ENCODE assay signal across 1 fruit fly cellular context in the genomic region with DNA sequence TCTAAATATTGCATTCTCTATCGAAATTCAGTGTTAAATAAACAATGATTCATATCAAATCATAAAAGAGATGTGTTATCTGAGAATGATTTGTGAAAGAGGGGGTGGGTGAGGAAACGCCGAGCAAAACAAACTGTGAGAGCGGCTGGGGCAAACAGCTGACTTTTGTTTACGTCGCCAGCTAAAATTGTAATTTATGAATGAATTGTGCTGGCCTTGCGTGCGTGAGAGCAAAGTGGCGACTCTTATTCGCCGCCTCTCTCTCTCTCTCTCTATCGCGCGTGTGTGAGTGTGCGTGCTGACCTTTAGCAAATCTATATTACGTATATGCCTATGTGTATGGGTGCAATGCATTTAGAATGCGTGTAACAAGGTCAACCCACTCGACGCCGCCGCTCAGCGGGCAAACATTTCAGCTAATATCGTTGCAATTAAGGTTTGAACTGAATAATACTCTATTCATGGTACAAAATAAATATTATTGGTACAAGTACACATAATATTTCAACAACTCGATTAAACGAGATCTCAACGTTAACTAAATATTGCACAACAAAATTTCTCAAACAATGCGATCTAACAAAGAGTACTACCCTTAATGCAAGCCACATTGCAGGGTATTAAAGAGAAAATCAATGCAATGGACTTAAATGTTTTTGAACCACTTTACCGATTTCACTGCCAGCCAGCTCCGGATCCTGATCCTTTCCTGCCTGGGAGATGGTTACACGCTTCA.
TF ChIP-seq lines count a peak whose summit lies in the region.

No protein-coding gene starts in this region.

TF ChIP-seq in whole organism, embryonic, 481 proteins besides CTCF, POLR2A, EP300 and RAD21 (continued from another document and continues in another):
- TF ChIP-seq CG43689 (GFP tag; IDR thresholded peaks at IDR 0.05; lab: Robert Waterston, UW): no peak
- peak in 1 of 2 experiments; percentile 41 for TF ChIP-seq Eip74EF (GFP tag; optimal IDR thresholded peaks at IDR 0.05; lab: Kevin White, UChicago)
- no peak for TF ChIP-seq B-H1 (GFP tag; IDR thresholded peaks at IDR 0.05; lab: Robert Waterston, UW)
- peak; percentile 28 for TF ChIP-seq lilli (GFP tag; optimal IDR thresholded peaks at IDR 0.05; lab: Kevin White, UChicago)
- peak; percentile 30; the same call in 1 of the 3 replicates for TF ChIP-seq ase (GFP tag; IDR thresholded peaks at IDR 0.05; lab: Robert Waterston, UW)
- no peak for TF ChIP-seq vfl (GFP tag; optimal IDR thresholded peaks at IDR 0.05; lab: Kevin White, UChicago)
- TF ChIP-seq chif (GFP tag; optimal IDR thresholded peaks at IDR 0.05; lab: Kevin White, UChicago): peak in 1 of 2 experiments; percentile 21
- no peak for TF ChIP-seq gro (GFP tag; optimal IDR thresholded peaks at IDR 0.05; lab: Kevin White, UChicago)
- TF ChIP-seq CG4424 (GFP tag; optimal IDR thresholded peaks at IDR 0.05; lab: Kevin White, UChicago): no peak
- TF ChIP-seq ems (GFP tag; optimal IDR thresholded peaks at IDR 0.05; lab: Kevin White, UChicago): no peak
- no peak for TF ChIP-seq CG12104 (GFP tag; optimal IDR thresholded peaks at IDR 0.05; lab: Kevin White, UChicago)
- TF ChIP-seq CG2678 (tag; optimal IDR thresholded peaks at IDR 0.05; lab: Kevin White, UChicago): no peak
- no peak for TF ChIP-seq sens-2 (GFP tag; IDR thresholded peaks at IDR 0.05; lab: Robert Waterston, UW)
- TF ChIP-seq Mes4 (GFP tag; optimal IDR thresholded peaks at IDR 0.05; lab: Kevin White, UChicago): peak; percentile 2
- TF ChIP-seq CG4707 (GFP tag; optimal IDR thresholded peaks at IDR 0.05; lab: Kevin White, UChicago): no peak
- no peak for TF ChIP-seq Hmx (GFP tag; optimal IDR thresholded peaks at IDR 0.05; lab: Kevin White, UChicago)
- TF ChIP-seq Atf6 (GFP tag; IDR thresholded peaks at IDR 0.05; lab: Robert Waterston, UW): 0 out of 2 replicates have a peak, but pooled peaks have one; percentile 18
- TF ChIP-seq mirr (GFP tag; optimal IDR thresholded peaks at IDR 0.05; lab: Kevin White, UChicago): no peak
- TF ChIP-seq ind (GFP tag; optimal IDR thresholded peaks at IDR 0.05; lab: Kevin White, UChicago): no peak
- no peak for TF ChIP-seq CG4820 (GFP tag; optimal IDR thresholded peaks at IDR 0.05; lab: Kevin White, UChicago)
- TF ChIP-seq pzg (GFP tag; optimal IDR thresholded peaks at IDR 0.05; lab: Kevin White, UChicago): no peak
- TF ChIP-seq CG9215 (GFP tag; IDR thresholded peaks at IDR 0.05; lab: Robert Waterston, UW): no peak
- TF ChIP-seq sima (GFP tag; optimal IDR thresholded peaks at IDR 0.05; lab: Kevin White, UChicago): no peak
- no peak for TF ChIP-seq PHDP (tag; optimal IDR thresholded peaks at IDR 0.05; lab: Kevin White, UChicago)
- no peak for TF ChIP-seq zen (tag; optimal IDR thresholded peaks at IDR 0.05; lab: Kevin White, UChicago)
- TF ChIP-seq tgo (GFP tag; IDR thresholded peaks at IDR 0.05; lab: Robert Waterston, UW): no peak; the same call in 2 of the 3 replicates
- no peak for TF ChIP-seq shn (GFP tag; optimal IDR thresholded peaks at IDR 0.05; lab: Kevin White, UChicago)
- no peak for TF ChIP-seq Dad (GFP tag; optimal IDR thresholded peaks at IDR 0.05; lab: Kevin White, UChicago)
- TF ChIP-seq Vsx1 (GFP tag; optimal IDR thresholded peaks at IDR 0.05; lab: Kevin White, UChicago): no peak
- TF ChIP-seq tin (GFP tag; optimal IDR thresholded peaks at IDR 0.05; lab: Kevin White, UChicago): no peak
- TF ChIP-seq pho (GFP tag; optimal IDR thresholded peaks at IDR 0.05; lab: Kevin White, UChicago): no peak
- TF ChIP-seq CG12659 (GFP tag; optimal IDR thresholded peaks at IDR 0.05; lab: Kevin White, UChicago): no peak
- peak; percentile 49; the same call in 2 of the 3 replicates for TF ChIP-seq row (GFP tag; IDR thresholded peaks at IDR 0.05; lab: Robert Waterston, UW)
- TF ChIP-seq pros (GFP tag; optimal IDR thresholded peaks at IDR 0.05; lab: Kevin White, UChicago): no peak
- peak; percentile 40 for TF ChIP-seq ATbp (GFP tag; optimal IDR thresholded peaks at IDR 0.05; lab: Kevin White, UChicago)
- TF ChIP-seq CG16779 (GFP tag; IDR thresholded peaks at IDR 0.05; lab: Robert Waterston, UW): no peak
- peak in 1 of 2 experiments; percentile 34 for TF ChIP-seq dpn (GFP tag; optimal IDR thresholded peaks at IDR 0.05; lab: Kevin White, UChicago)
- no peak for TF ChIP-seq CG10565 (GFP tag; optimal IDR thresholded peaks at IDR 0.05; lab: Kevin White, UChicago)
- peak; percentile 65 for TF ChIP-seq gcm (GFP tag; optimal IDR thresholded peaks at IDR 0.05; lab: Kevin White, UChicago)
- no peak for TF ChIP-seq NC2α (GFP tag; optimal IDR thresholded peaks at IDR 0.05; lab: Kevin White, UChicago)
- no peak for TF ChIP-seq Kr (GFP tag; optimal IDR thresholded peaks at IDR 0.05; lab: Kevin White, UChicago)
- TF ChIP-seq CG13296 (GFP tag; optimal IDR thresholded peaks at IDR 0.05; lab: Kevin White, UChicago): no peak
- no peak for TF ChIP-seq gsb-n (tag; optimal IDR thresholded peaks at IDR 0.05; lab: Kevin White, UChicago)
- no peak for TF ChIP-seq NC2β (GFP tag; optimal IDR thresholded peaks at IDR 0.05; lab: Kevin White, UChicago)
- no peak for TF ChIP-seq CG6272 (GFP tag; IDR thresholded peaks at IDR 0.05; lab: Robert Waterston, UW)
- TF ChIP-seq jumu (GFP tag; optimal IDR thresholded peaks at IDR 0.05; lab: Kevin White, UChicago): no peak
- no peak for TF ChIP-seq CG9727 (GFP tag; optimal IDR thresholded peaks at IDR 0.05; lab: Kevin White, UChicago)
- TF ChIP-seq kay (GFP tag; optimal IDR thresholded peaks at IDR 0.05; lab: Kevin White, UChicago): no peak
- no peak for TF ChIP-seq Nf-YA (GFP tag; IDR thresholded peaks at IDR 0.05; lab: Robert Waterston, UW)
- TF ChIP-seq repo (GFP tag; optimal IDR thresholded peaks at IDR 0.05; lab: Kevin White, UChicago): no peak
- no peak for TF ChIP-seq CG16863 (GFP tag; optimal IDR thresholded peaks at IDR 0.05; lab: Kevin White, UChicago)
- TF ChIP-seq dm (GFP tag; optimal IDR thresholded peaks at IDR 0.05; lab: Kevin White, UChicago): no peak
- TF ChIP-seq Doc3 (GFP tag; IDR thresholded peaks at IDR 0.05; lab: Robert Waterston, UW; ENCODE audit: partially characterized antibody): peak; percentile 44; the same call in 1 of the 3 replicates
- no peak for TF ChIP-seq bcd (GFP tag; optimal IDR thresholded peaks at IDR 0.05; lab: Kevin White, UChicago)
- TF ChIP-seq Dbx (GFP tag; IDR thresholded peaks at IDR 0.05; lab: Robert Waterston, UW): no peak
- peak; percentile 71 for TF ChIP-seq grn (GFP tag; optimal IDR thresholded peaks at IDR 0.05; lab: Kevin White, UChicago)
- TF ChIP-seq H2.0 (GFP tag; IDR thresholded peaks at IDR 0.05; lab: Robert Waterston, UW): no peak
- TF ChIP-seq Hr39 (optimal IDR thresholded peaks at IDR 0.05; lab: Kevin White, UChicago): no peak
- 0 out of 2 replicates have a peak, but pooled peaks have one; percentile 54 for TF ChIP-seq chm (GFP tag; IDR thresholded peaks at IDR 0.05; lab: Robert Waterston, UW)
- TF ChIP-seq Doc2 (GFP tag; IDR thresholded peaks at IDR 0.05; lab: Robert Waterston, UW): 0 out of 2 replicates have a peak, but pooled peaks have one; percentile 18
- no peak for TF ChIP-seq Stat92E (GFP tag; optimal IDR thresholded peaks at IDR 0.05; lab: Kevin White, UChicago)
- no peak for TF ChIP-seq h (optimal IDR thresholded peaks at IDR 0.05; lab: Kevin White, UChicago)
- TF ChIP-seq CG13287 (GFP tag; IDR thresholded peaks at IDR 0.05; lab: Robert Waterston, UW; ENCODE audit: partially characterized antibody): peak; percentile 76
- no peak for TF ChIP-seq NFAT (GFP tag; IDR thresholded peaks at IDR 0.05; lab: Robert Waterston, UW)
- no peak for TF ChIP-seq dati (GFP tag; IDR thresholded peaks at IDR 0.05; lab: Robert Waterston, UW)
- no peak for TF ChIP-seq Lim3 (GFP tag; IDR thresholded peaks at IDR 0.05; lab: Robert Waterston, UW)
- no peak for TF ChIP-seq CG14014 (GFP tag; IDR thresholded peaks at IDR 0.05; lab: Robert Waterston, UW)
- no peak for TF ChIP-seq CG31441 (GFP tag; IDR thresholded peaks at IDR 0.05; lab: Robert Waterston, UW)
- no peak for TF ChIP-seq chn (GFP tag; optimal IDR thresholded peaks at IDR 0.05; lab: Kevin White, UChicago)
- TF ChIP-seq Dll (GFP tag; IDR thresholded peaks at IDR 0.05; lab: Robert Waterston, UW; ENCODE audit: partially characterized antibody): peak; percentile 71
- no peak for TF ChIP-seq CG8944 (GFP tag; optimal IDR thresholded peaks at IDR 0.05; lab: Kevin White, UChicago)
- no peak for TF ChIP-seq CG17568 (GFP tag; optimal IDR thresholded peaks at IDR 0.05; lab: Kevin White, UChicago)
- no peak for TF ChIP-seq CG10147 (GFP tag; optimal IDR thresholded peaks at IDR 0.05; lab: Kevin White, UChicago)
- 0 out of 2 replicates have a peak, but pooled peaks have one; percentile 24 for TF ChIP-seq CG5953 (GFP tag; IDR thresholded peaks at IDR 0.05; lab: Robert Waterston, UW)
- peak; percentile 13 for TF ChIP-seq Max (GFP tag; optimal IDR thresholded peaks at IDR 0.05; lab: Kevin White, UChicago)
- no peak for TF ChIP-seq toy (GFP tag; IDR thresholded peaks at IDR 0.05; lab: Robert Waterston, UW)
- TF ChIP-seq CG18599 (GFP tag; optimal IDR thresholded peaks at IDR 0.05; lab: Kevin White, UChicago): no peak
- TF ChIP-seq CG17802 (tag; optimal IDR thresholded peaks at IDR 0.05; lab: Kevin White, UChicago): no peak
- TF ChIP-seq corto (GFP tag; optimal IDR thresholded peaks at IDR 0.05; lab: Kevin White, UChicago): no peak
- TF ChIP-seq CG3847 (GFP tag; IDR thresholded peaks at IDR 0.05; lab: Robert Waterston, UW): no peak
- TF ChIP-seq Rfx (GFP tag; IDR thresholded peaks at IDR 0.05; lab: Robert Waterston, UW): no peak
- no peak for TF ChIP-seq Lpt (GFP tag; optimal IDR thresholded peaks at IDR 0.05; lab: Kevin White, UChicago)
- TF ChIP-seq Sry-δ (GFP tag; optimal IDR thresholded peaks at IDR 0.05; lab: Kevin White, UChicago): no peak
- TF ChIP-seq E2f1 (GFP tag; IDR thresholded peaks at IDR 0.05; lab: Robert Waterston, UW): 0 out of 2 replicates have a peak, but pooled peaks have one; percentile 14
- TF ChIP-seq Dref (GFP tag; IDR thresholded peaks at IDR 0.05; lab: Robert Waterston, UW): no peak
- no peak for TF ChIP-seq Lhr (GFP tag; optimal IDR thresholded peaks at IDR 0.05; lab: Kevin White, UChicago)
- peak; percentile 89 for TF ChIP-seq crol (GFP tag; IDR thresholded peaks at IDR 0.05; lab: Robert Waterston, UW)
- peak; percentile 15 for TF ChIP-seq sug (tag; optimal IDR thresholded peaks at IDR 0.05; lab: Kevin White, UChicago)
- no peak for TF ChIP-seq D (optimal IDR thresholded peaks at IDR 0.05; lab: Kevin White, UChicago)
- no peak for TF ChIP-seq D (GFP tag; optimal IDR thresholded peaks at IDR 0.05; lab: Kevin White, UChicago)
- peak; percentile 94 for TF ChIP-seq ftz-f1 (GFP tag; optimal IDR thresholded peaks at IDR 0.05; lab: Kevin White, UChicago)
- no peak for TF ChIP-seq CG15696 (tag; optimal IDR thresholded peaks at IDR 0.05; lab: Kevin White, UChicago)
- no peak for TF ChIP-seq CG4617 (GFP tag; optimal IDR thresholded peaks at IDR 0.05; lab: Kevin White, UChicago; ENCODE audit: borderline replicate concordance)
- TF ChIP-seq aop (GFP tag; IDR thresholded peaks at IDR 0.05; lab: Robert Waterston, UW): no peak
- no peak for TF ChIP-seq Usf (GFP tag; optimal IDR thresholded peaks at IDR 0.05; lab: Kevin White, UChicago)
- TF ChIP-seq CG8388 (GFP tag; optimal IDR thresholded peaks at IDR 0.05; lab: Kevin White, UChicago): peak; percentile 5
- TF ChIP-seq CG17328 (GFP tag; IDR thresholded peaks at IDR 0.05; lab: Robert Waterston, UW): no peak
- TF ChIP-seq CG9817 (tag; optimal IDR thresholded peaks at IDR 0.05; lab: Kevin White, UChicago): no peak
- TF ChIP-seq zfh1 (GFP tag; IDR thresholded peaks at IDR 0.05; lab: Robert Waterston, UW): no peak
- TF ChIP-seq CG2120 (GFP tag; optimal IDR thresholded peaks at IDR 0.05; lab: Kevin White, UChicago): no peak
- TF ChIP-seq Opbp (GFP tag; IDR thresholded peaks at IDR 0.05; lab: Robert Waterston, UW; ENCODE audit: partially characterized antibody): no peak
- TF ChIP-seq CG7556 (GFP tag; optimal IDR thresholded peaks at IDR 0.05; lab: Kevin White, UChicago): no peak
- TF ChIP-seq CG12744 (GFP tag; optimal IDR thresholded peaks at IDR 0.05; lab: Kevin White, UChicago): no peak
- no peak for TF ChIP-seq pb (GFP tag; optimal IDR thresholded peaks at IDR 0.05; lab: Kevin White, UChicago)
- peak; percentile 25; the same call in 1 of the 2 replicates for TF ChIP-seq esg (GFP tag; conservative IDR thresholded peaks at IDR 0.05; lab: Robert Waterston, UW)
- no peak for TF ChIP-seq TFAM (GFP tag; optimal IDR thresholded peaks at IDR 0.05; lab: Kevin White, UChicago)
- peak; percentile 70 for TF ChIP-seq Sox102F (GFP tag; optimal IDR thresholded peaks at IDR 0.05; lab: Kevin White, UChicago)
- TF ChIP-seq hbn (GFP tag; IDR thresholded peaks at IDR 0.05; lab: Robert Waterston, UW; ENCODE audit: partially characterized antibody): peak; percentile 15; the same call in 1 of the 2 replicates
- no peak for TF ChIP-seq fu2 (GFP tag; optimal IDR thresholded peaks at IDR 0.05; lab: Kevin White, UChicago)
- no peak for TF ChIP-seq ranshi (GFP tag; IDR thresholded peaks at IDR 0.05; lab: Robert Waterston, UW)
- peak in 1 of 2 experiments; percentile 47 for TF ChIP-seq bsh (GFP tag; optimal IDR thresholded peaks at IDR 0.05; lab: Kevin White, UChicago)
- no peak for TF ChIP-seq CG2116 (GFP tag; optimal IDR thresholded peaks at IDR 0.05; lab: Kevin White, UChicago)
- no peak for TF ChIP-seq CG6254 (GFP tag; optimal IDR thresholded peaks at IDR 0.05; lab: Kevin White, UChicago)
- no peak for TF ChIP-seq Hey (tag; optimal IDR thresholded peaks at IDR 0.05; lab: Kevin White, UChicago)
- TF ChIP-seq Gsc (GFP tag; IDR thresholded peaks at IDR 0.05; lab: Robert Waterston, UW): no peak
- TF ChIP-seq Med (GFP tag; lab: Kevin White, UChicago): peak; percentile 26
- TF ChIP-seq CG9876 (GFP tag; optimal IDR thresholded peaks at IDR 0.05; lab: Kevin White, UChicago): no peak
- no peak for TF ChIP-seq CG1603 (tag; optimal IDR thresholded peaks at IDR 0.05; lab: Kevin White, UChicago)
- TF ChIP-seq CG14860 (GFP tag; IDR thresholded peaks at IDR 0.05; lab: Robert Waterston, UW; ENCODE audit: partially characterized antibody): 0 out of 3 replicates have a peak, but pooled peaks have one; percentile 36
- TF ChIP-seq CG3281 (GFP tag; optimal IDR thresholded peaks at IDR 0.05; lab: Kevin White, UChicago): no peak
- TF ChIP-seq Bteb2 (GFP tag; optimal IDR thresholded peaks at IDR 0.05; lab: Kevin White, UChicago): no peak
- no peak for TF ChIP-seq HLHmδ (GFP tag; optimal IDR thresholded peaks at IDR 0.05; lab: Kevin White, UChicago)
- no peak for TF ChIP-seq CG32767 (GFP tag; IDR thresholded peaks at IDR 0.05; lab: Robert Waterston, UW)
- TF ChIP-seq pnt (GFP tag; optimal IDR thresholded peaks at IDR 0.05; lab: Kevin White, UChicago): no peak
- no peak for TF ChIP-seq ap (GFP tag; IDR thresholded peaks at IDR 0.05; lab: Robert Waterston, UW)
- no peak for TF ChIP-seq CG7271 (tag; optimal IDR thresholded peaks at IDR 0.05; lab: Kevin White, UChicago)
